Worm (Caenorhabditis elegans): Measurements from ENCODE around the gene nspd-2.

DNA sequence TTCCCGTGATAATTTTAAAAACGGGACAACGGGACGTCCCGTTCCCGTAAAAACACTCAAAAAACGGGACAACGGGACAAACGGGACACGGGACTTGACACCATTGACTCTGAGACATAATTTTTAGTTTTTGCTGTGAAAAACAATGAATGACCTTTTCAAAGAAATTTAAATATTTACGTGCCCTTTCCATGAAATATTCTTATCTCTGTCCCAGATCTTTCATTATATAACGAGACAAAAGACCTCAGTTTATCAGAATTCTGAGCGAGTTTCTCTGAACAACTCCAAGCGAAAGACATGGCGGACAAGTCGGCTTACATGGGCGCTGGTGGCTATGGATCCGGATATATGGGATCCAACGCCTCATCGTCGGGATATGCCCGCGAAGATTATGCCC is at the start of gene nspd-2:
- TF ChIP-seq ces-1 (GFP tag; optimal IDR thresholded peaks at IDR 0.05), result no peak
- no peak for TF ChIP-seq ZK546.5 (tag; optimal IDR thresholded peaks at IDR 0.05)
- TF ChIP-seq hlh-30 (tag; optimal IDR thresholded peaks at IDR 0.05; ENCODE audit: insufficient read depth), result no peak
- no peak for TF ChIP-seq F10B5.3 (tag; optimal IDR thresholded peaks at IDR 0.05)
- no peak for TF ChIP-seq jun-1 (tag; optimal IDR thresholded peaks at IDR 0.05)
- no peak for TF ChIP-seq nhr-28 (tag; optimal IDR thresholded peaks at IDR 0.05)
- TF ChIP-seq ztf-11 (tag; optimal IDR thresholded peaks at IDR 0.05), result no peak
- peak in 1 of 2 experiments; percentile 71 for TF ChIP-seq unc-62 (GFP tag; optimal IDR thresholded peaks at IDR 0.05 in 1 of 2)
- no peak for TF ChIP-seq unc-62 (tag; optimal IDR thresholded peaks at IDR 0.05)
